Worm (Caenorhabditis elegans): Measurements from ENCODE around the gene Y42G9A.1.

The Y42G9A.1 gene

DNA sequence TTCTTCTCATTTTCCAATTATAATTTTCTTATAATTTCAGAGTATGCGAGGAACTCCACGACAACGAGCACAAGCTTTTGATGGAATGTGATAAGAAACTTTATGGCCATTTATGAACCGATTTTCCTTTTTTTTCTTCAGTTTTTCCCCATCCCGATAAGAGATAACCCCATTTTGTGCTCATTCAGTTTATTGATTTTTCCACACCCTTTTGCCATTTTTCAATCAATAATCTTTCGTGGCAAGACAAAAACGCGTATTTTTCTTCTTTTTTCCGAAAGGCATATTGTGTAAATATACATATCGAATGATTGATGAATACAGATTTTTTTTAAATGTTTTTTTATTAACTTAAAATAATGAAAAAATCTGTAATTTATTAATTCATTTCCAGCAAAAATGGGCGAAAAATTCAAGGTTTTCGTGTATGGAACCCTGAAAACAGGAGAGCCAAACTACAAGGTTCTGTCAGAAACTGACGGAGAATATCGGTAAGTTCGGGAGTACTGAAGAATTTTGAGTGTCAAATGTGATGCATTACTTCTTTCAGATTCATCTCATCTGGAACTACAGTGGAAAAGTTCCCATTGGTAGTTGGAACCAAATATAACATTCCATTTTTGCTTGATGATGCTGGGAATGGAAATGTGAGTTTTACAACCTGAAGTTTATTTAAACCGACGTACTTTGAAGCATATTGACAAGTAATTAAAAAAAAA, 14.7 kb downstream of the Y42G9A.1 start, which contains the start of gene F42A10.9 (continued):
- TF ChIP-seq elt-1 (tag; optimal IDR thresholded peaks at IDR 0.05) (no peak), ceh-16 (tag; optimal IDR thresholded peaks at IDR 0.05) (no peak), ztf-1 (GFP tag; conservative IDR thresholded peaks at IDR 0.05) (no peak), sma-3 (GFP tag; optimal IDR thresholded peaks at IDR 0.05) (no peak), elt-3 (tag; optimal IDR thresholded peaks at IDR 0.05) (no peak), sma-9 (GFP tag; optimal IDR thresholded peaks at IDR 0.05) (peak; percentile 35), sma-9 (tag; optimal IDR thresholded peaks at IDR 0.05) (no peak), unc-62 (GFP tag; optimal IDR thresholded peaks at IDR 0.05) (no peak), lsy-2 (tag; optimal IDR thresholded peaks at IDR 0.05) (no peak)

DNA sequence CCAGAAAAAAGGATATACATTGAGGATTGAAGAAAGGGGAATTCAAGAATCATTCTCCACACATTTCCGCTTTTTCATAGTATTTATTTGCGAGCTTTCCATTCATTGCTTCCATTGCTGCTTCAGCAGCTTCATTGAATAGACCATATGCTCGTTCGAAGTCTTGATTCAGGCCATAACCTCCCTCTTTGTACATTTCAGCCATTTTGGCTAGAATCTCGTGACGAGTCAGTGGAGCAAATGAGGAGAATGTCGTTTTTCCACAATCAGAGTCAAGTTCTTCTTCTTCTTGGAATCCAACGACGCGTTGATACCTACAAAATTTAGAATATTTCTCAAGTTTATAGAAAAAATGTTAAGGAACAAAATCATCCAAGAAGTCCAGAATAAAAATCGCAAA, 15.5 kb downstream of the Y42G9A.1 start:
- no peak for TF ChIP-seq unc-55 (GFP tag; optimal IDR thresholded peaks at IDR 0.05)
- TF ChIP-seq gmeb-1 (tag; optimal IDR thresholded peaks at IDR 0.05): no peak
- TF ChIP-seq R02D3.7 (tag; optimal IDR thresholded peaks at IDR 0.05): no peak
- TF ChIP-seq dmd-4 (tag; optimal IDR thresholded peaks at IDR 0.05): no peak
- TF ChIP-seq Y55F3AM.14 (GFP tag; optimal IDR thresholded peaks at IDR 0.05): no peak

DNA sequence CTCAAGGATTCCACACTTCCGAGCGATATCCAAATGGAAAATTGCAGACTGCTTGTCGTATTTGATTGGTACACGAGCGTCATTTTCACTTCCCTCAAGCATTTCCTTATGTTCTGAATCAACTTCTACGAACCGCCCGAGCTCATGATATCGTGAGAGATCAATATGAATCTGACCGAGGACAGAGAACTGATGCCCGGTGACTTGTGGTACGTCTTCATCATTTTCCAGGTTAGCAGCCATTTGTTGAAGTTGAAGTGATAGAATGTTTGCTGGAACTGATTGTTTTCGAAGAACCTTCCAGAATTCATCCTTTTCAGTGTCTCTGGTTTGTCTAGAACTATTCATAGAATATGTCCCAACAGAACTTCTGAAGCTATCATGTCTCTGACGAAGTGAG, 16.9 kb downstream of the Y42G9A.1 start:
- TF ChIP-seq unc-55 (GFP tag; optimal IDR thresholded peaks at IDR 0.05): no peak
- TF ChIP-seq F13H6.1 (tag; optimal IDR thresholded peaks at IDR 0.05): no peak
- no peak for TF ChIP-seq nhr-6 (tag; optimal IDR thresholded peaks at IDR 0.05)
- no peak for TF ChIP-seq sma-3 (GFP tag; optimal IDR thresholded peaks at IDR 0.05)
- no peak for TF ChIP-seq mbf-1 (tag; optimal IDR thresholded peaks at IDR 0.05)
- no peak for TF ChIP-seq nhr-25 (tag; optimal IDR thresholded peaks at IDR 0.05)
- TF ChIP-seq nhr-129 (tag; optimal IDR thresholded peaks at IDR 0.05): no peak
- TF ChIP-seq aly-2 (tag; optimal IDR thresholded peaks at IDR 0.05): no peak
- no peak for TF ChIP-seq elt-1 (tag; optimal IDR thresholded peaks at IDR 0.05)
- no peak for TF ChIP-seq mab-5 (tag; optimal IDR thresholded peaks at IDR 0.05)
- no peak for TF ChIP-seq R02D3.7 (tag; optimal IDR thresholded peaks at IDR 0.05)
- no peak for TF ChIP-seq skn-1 (tag; optimal IDR thresholded peaks at IDR 0.05)
- TF ChIP-seq crh-2 (tag; optimal IDR thresholded peaks at IDR 0.05): no peak
- no peak for TF ChIP-seq snpc-4 (tag; optimal IDR thresholded peaks at IDR 0.05)
- no peak for TF ChIP-seq lsy-2 (tag; optimal IDR thresholded peaks at IDR 0.05)
- no peak for TF ChIP-seq mdl-1 (tag; optimal IDR thresholded peaks at IDR 0.05)
- no peak for TF ChIP-seq nhr-77 (tag; optimal IDR thresholded peaks at IDR 0.05)
- TF ChIP-seq egl-27 (tag; optimal IDR thresholded peaks at IDR 0.05): no peak
- TF ChIP-seq ztf-1 (GFP tag; conservative IDR thresholded peaks at IDR 0.05): no peak

DNA sequence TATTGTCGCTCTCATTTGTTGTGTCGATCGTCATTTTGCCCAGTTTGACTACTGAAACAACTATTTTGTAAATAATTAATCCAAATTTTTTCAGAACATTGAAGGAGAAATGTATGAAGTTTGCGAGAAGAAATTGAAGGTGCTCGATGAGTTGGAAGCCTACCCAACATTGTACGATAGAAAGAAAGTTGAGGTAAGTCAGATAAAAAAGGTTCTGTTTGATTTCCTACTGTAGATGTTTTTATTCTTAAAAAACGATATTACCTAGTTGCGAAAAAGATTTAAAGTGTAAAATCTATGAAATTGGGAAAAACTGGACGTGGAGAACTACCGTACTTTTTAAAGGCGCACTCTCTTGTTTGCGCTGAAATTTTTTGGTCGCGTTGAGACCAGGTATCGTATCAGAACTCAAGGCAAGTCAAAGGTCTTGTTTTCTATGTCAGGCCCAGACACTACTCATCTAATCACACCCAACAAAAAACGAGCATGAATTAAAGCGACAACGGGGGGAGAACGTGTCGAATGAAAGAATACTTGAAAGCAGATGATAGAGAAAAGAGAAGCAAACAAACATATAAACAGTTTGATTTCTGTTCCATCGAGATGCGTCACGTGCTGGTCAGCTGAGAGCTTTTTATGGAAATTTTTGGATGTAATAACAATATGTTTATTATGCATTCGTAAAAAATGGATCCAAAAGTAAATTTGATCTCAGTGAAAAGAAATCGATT, 18.9 kb downstream of the Y42G9A.1 start, which contains the start of gene efk-1:
Gene efk-1 (minus strand): TSS at position 51 of the 731 bp plus-strand sequence.
- TF ChIP-seq C34F6.9 (tag; optimal IDR thresholded peaks at IDR 0.05) (peak; percentile 21), ama-1 (optimal IDR thresholded peaks at IDR 0.05) (peak; percentile 20), crh-2 (tag; optimal IDR thresholded peaks at IDR 0.05) (peak; percentile 36), ceh-16 (tag; optimal IDR thresholded peaks at IDR 0.05) (no peak), nhr-129 (tag; optimal IDR thresholded peaks at IDR 0.05) (peak; percentile 42), blmp-1 (tag; optimal IDR thresholded peaks at IDR 0.05; ENCODE audit: insufficient read depth) (no peak)

DNA sequence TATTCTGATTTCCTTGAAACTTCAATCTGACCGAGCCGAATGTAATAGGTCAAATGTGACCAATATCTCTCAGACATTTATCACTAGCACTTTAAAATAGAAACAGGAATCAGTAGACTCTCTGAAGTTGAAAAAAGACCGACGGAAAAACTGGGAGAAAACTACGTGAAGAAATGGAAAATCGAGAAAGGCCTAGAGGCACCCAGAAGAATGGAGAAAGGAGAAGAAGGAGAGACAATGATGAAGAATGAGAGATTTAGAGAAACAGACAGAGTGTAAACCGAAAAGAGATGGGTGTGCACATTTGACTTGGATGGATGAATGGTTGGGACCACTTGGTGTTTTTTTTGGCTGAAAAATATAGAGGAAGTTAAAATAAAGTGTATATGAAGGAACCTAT, 20.3 kb downstream of the Y42G9A.1 start:
- TF ChIP-seq ama-1 (optimal IDR thresholded peaks at IDR 0.05) (peak; percentile 56), unc-39 (tag; optimal IDR thresholded peaks at IDR 0.05) (no peak), ceh-16 (tag; optimal IDR thresholded peaks at IDR 0.05) (no peak), C34F6.9 (tag; optimal IDR thresholded peaks at IDR 0.05) (peak; percentile 80), nhr-129 (tag; optimal IDR thresholded peaks at IDR 0.05) (peak; percentile 74), sma-9 (GFP tag; optimal IDR thresholded peaks at IDR 0.05) (peak; percentile 37), sma-9 (tag; optimal IDR thresholded peaks at IDR 0.05) (no peak), F13H6.1 (tag; optimal IDR thresholded peaks at IDR 0.05) (peak; percentile 46), alr-1 (tag; optimal IDR thresholded peaks at IDR 0.05) (no peak), nhr-25 (tag; optimal IDR thresholded peaks at IDR 0.05) (peak; percentile 13), blmp-1 (tag; optimal IDR thresholded peaks at IDR 0.05; ENCODE audit: insufficient read depth) (no peak), nhr-10 (tag; optimal IDR thresholded peaks at IDR 0.05) (no peak), ztf-11 (tag; optimal IDR thresholded peaks at IDR 0.05) (no peak), ceh-82 (tag; optimal IDR thresholded peaks at IDR 0.05) (no peak), nhr-237 (tag; optimal IDR thresholded peaks at IDR 0.05) (no peak), fos-1 (tag; optimal IDR thresholded peaks at IDR 0.05) (peak; percentile 3), nhr-11 (tag; optimal IDR thresholded peaks at IDR 0.05) (no peak), crh-2 (tag; optimal IDR thresholded peaks at IDR 0.05) (peak; percentile 32), unc-55 (GFP tag; optimal IDR thresholded peaks at IDR 0.05) (peak; percentile 45), nhr-77 (tag; optimal IDR thresholded peaks at IDR 0.05) (no peak), mab-5 (tag; optimal IDR thresholded peaks at IDR 0.05) (peak; percentile 21), lsy-2 (tag; optimal IDR thresholded peaks at IDR 0.05) (peak in 1 of 2 experiments; percentile 60), sma-3 (GFP tag; optimal IDR thresholded peaks at IDR 0.05) (no peak)
